Fruit fly (Drosophila melanogaster): ENCODE data around the gene vig.

Gene vig

DNA sequence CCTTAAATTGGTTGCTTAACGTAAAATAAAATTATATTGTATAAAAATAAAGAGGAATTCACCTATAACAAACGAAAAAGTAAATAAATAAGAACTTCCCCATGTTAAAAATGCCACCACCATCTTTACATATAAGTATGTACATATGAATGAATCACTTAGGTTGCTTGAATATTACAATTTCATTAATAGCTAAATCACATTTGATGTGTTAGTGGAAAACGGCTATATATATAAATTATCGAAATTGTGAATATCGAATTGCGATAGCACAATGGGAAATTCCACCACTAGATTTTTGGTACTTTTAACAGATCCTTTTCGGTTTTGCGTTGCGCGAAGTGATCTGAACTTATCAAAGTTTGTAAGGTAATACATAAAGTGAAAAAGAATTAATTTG lies 8.7 kb downstream of the vig start, which contains the start of the genes solo and vas (continued):
- TF ChIP-seq Dad (GFP tag; optimal IDR thresholded peaks at IDR 0.05) = no peak
- no peak for TF ChIP-seq ab (GFP tag; optimal IDR thresholded peaks at IDR 0.05)
- TF ChIP-seq chif (GFP tag; optimal IDR thresholded peaks at IDR 0.05) = peak in 1 of 2 experiments; percentile 10
- no peak for TF ChIP-seq Gug (GFP tag; IDR thresholded peaks at IDR 0.05)
- TF ChIP-seq CrebB (tag; optimal IDR thresholded peaks at IDR 0.05) = no peak
- TF ChIP-seq CG6689 (GFP tag; IDR thresholded peaks at IDR 0.05) = peak; percentile 49
- TF ChIP-seq CG7271 (tag; optimal IDR thresholded peaks at IDR 0.05) = no peak
- no peak for TF ChIP-seq Elba2 (GFP tag; optimal IDR thresholded peaks at IDR 0.05)
- no peak for TF ChIP-seq CG3847 (GFP tag; IDR thresholded peaks at IDR 0.05)
- 0 out of 2 replicates have a peak, but pooled peaks have one; percentile 12 for TF ChIP-seq CG4730 (GFP tag; IDR thresholded peaks at IDR 0.05)
- no peak for TF ChIP-seq Doc3 (GFP tag; IDR thresholded peaks at IDR 0.05; ENCODE audit: partially characterized antibody)
- peak; percentile 16; the same call in 1 of the 2 replicates for TF ChIP-seq CG13287 (GFP tag; IDR thresholded peaks at IDR 0.05; ENCODE audit: partially characterized antibody)
- no peak for TF ChIP-seq ken (GFP tag; IDR thresholded peaks at IDR 0.05)
- no peak for TF ChIP-seq CG10462 (GFP tag; optimal IDR thresholded peaks at IDR 0.05)
- TF ChIP-seq Fer1 (GFP tag; optimal IDR thresholded peaks at IDR 0.05) = peak; percentile 5
- TF ChIP-seq CG17186 (GFP tag; optimal IDR thresholded peaks at IDR 0.05) = no peak
- no peak for TF ChIP-seq ATbp (GFP tag; optimal IDR thresholded peaks at IDR 0.05)
- TF ChIP-seq CG31441 (GFP tag; IDR thresholded peaks at IDR 0.05) = peak; percentile 51; the same call in 1 of the 2 replicates
- no peak for TF ChIP-seq CG30431 (GFP tag; optimal IDR thresholded peaks at IDR 0.05)
- TF ChIP-seq Sry-δ (GFP tag; optimal IDR thresholded peaks at IDR 0.05) = peak; percentile 79
- TF ChIP-seq grn (GFP tag; optimal IDR thresholded peaks at IDR 0.05) = no peak
- peak; percentile 34; the same call in 1 of the 2 replicates for TF ChIP-seq Xrp1 (GFP tag; IDR thresholded peaks at IDR 0.05)
- TF ChIP-seq Lim3 (GFP tag; IDR thresholded peaks at IDR 0.05) = no peak
- TF ChIP-seq Usf (GFP tag; optimal IDR thresholded peaks at IDR 0.05) = no peak
- TF ChIP-seq lov (optimal IDR thresholded peaks at IDR 0.05) = no peak
- TF ChIP-seq lov (GFP tag; IDR thresholded peaks at IDR 0.05) = no peak
- no peak for TF ChIP-seq Myb (GFP tag; optimal IDR thresholded peaks at IDR 0.05)
- TF ChIP-seq nom (GFP tag; optimal IDR thresholded peaks at IDR 0.05) = no peak
- TF ChIP-seq gcm (GFP tag; optimal IDR thresholded peaks at IDR 0.05) = peak; percentile 38
- TF ChIP-seq sens (GFP tag) = peak; percentile 88
- peak; percentile 32; the same call in 1 of the 2 replicates for TF ChIP-seq amos (GFP tag; IDR thresholded peaks at IDR 0.05; ENCODE audit: partially characterized antibody)
- TF ChIP-seq CG2116 (GFP tag; optimal IDR thresholded peaks at IDR 0.05) = peak; percentile 47
- peak; percentile 48 for TF ChIP-seq MBD-R2 (GFP tag; IDR thresholded peaks at IDR 0.05)
- peak; percentile 37 for TF ChIP-seq sd (tag; optimal IDR thresholded peaks at IDR 0.05)
- peak; percentile 12 for TF ChIP-seq exex (tag; optimal IDR thresholded peaks at IDR 0.05)
- no peak for TF ChIP-seq zen2 (GFP tag; IDR thresholded peaks at IDR 0.05; ENCODE audit: partially characterized antibody)
- no peak for TF ChIP-seq CG10366 (GFP tag; IDR thresholded peaks at IDR 0.05)
- no peak for TF ChIP-seq pnt (GFP tag; optimal IDR thresholded peaks at IDR 0.05)
- no peak for TF ChIP-seq crp (GFP tag; optimal IDR thresholded peaks at IDR 0.05)
- TF ChIP-seq CG9797 (GFP tag; optimal IDR thresholded peaks at IDR 0.05) = no peak
- TF ChIP-seq CG8944 (GFP tag; optimal IDR thresholded peaks at IDR 0.05) = no peak
- no peak for TF ChIP-seq CG2199 (GFP tag; IDR thresholded peaks at IDR 0.05)
- TF ChIP-seq phol (tag; optimal IDR thresholded peaks at IDR 0.05) = peak; percentile 73
- TF ChIP-seq dimm (GFP tag; IDR thresholded peaks at IDR 0.05) = no peak
- TF ChIP-seq slbo (GFP tag; IDR thresholded peaks at IDR 0.05) = peak; percentile 67
- TF ChIP-seq CG1832 (GFP tag; optimal IDR thresholded peaks at IDR 0.05) = no peak
- TF ChIP-seq sqz (GFP tag; optimal IDR thresholded peaks at IDR 0.05) = no peak
- TF ChIP-seq CG4360 (GFP tag; IDR thresholded peaks at IDR 0.05) = no peak
- TF ChIP-seq croc (GFP tag; conservative IDR thresholded peaks at IDR 0.05) = no peak
- no peak for TF ChIP-seq gsb (GFP tag; IDR thresholded peaks at IDR 0.05)
- peak; percentile 65; the same call in 2 of the 3 replicates for TF ChIP-seq Dbx (GFP tag; IDR thresholded peaks at IDR 0.05)
- peak; percentile 41 for TF ChIP-seq NfI (GFP tag; optimal IDR thresholded peaks at IDR 0.05)

Data from whole organism, embryonic.